Worm (Caenorhabditis elegans): Measurements from ENCODE around the gene F59D12.3.

DNA sequence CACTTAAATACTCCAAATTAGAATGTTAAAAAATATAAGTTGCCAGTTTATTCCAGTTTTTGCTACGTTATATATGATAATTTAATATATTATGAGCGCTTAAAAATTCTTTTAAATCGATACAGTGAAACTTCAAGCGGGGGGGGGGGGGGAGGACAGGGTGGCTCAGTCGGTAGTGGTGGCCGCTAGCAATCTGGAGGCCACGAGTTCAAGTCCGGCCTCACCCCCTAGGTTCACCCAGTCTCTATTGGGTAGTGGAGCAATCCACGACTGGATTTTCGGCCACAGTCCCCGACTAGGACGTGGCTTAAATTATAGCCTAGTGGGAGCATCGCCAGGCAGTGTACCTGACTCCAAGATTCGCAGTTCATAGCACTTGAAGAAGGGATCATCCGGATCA lies 29.8 kb downstream of the F59D12.3 start:
- TF ChIP-seq akir-1 (GFP tag; optimal IDR thresholded peaks at IDR 0.05) (no peak), gei-17 (GFP tag; optimal IDR thresholded peaks at IDR 0.05) (no peak), unc-130 (GFP tag; optimal IDR thresholded peaks at IDR 0.05) (no peak), snpc-1.3 (tag; optimal IDR thresholded peaks at IDR 0.05; ENCODE audit: insufficient read depth) (no peak), atf-7 (tag; optimal IDR thresholded peaks at IDR 0.05) (no peak)

Measured in whole organism, young adult.